Fruit fly (Drosophila melanogaster): ENCODE results near the gene CG12971.

Gene CG12971

dm6 chr3L:21385699-21386098, 29.4 kb upstream of the CG12971 start (continued):
- TF ChIP-seq Meics (GFP tag; optimal IDR thresholded peaks at IDR 0.05) (peak; percentile 21), CG4424 (GFP tag; optimal IDR thresholded peaks at IDR 0.05) (peak; percentile 27), yki (optimal IDR thresholded peaks at IDR 0.05) (no peak), Ptx1 (GFP tag; IDR thresholded peaks at IDR 0.05) (0 out of 2 replicates have a peak, but pooled peaks have one; percentile 14), Ada2b (GFP tag; IDR thresholded peaks at IDR 0.05) (0 out of 2 replicates have a peak, but pooled peaks have one; percentile 19), Hr51 (GFP tag; optimal IDR thresholded peaks at IDR 0.05) (peak in 1 of 2 experiments; percentile 54), Xbp1 (GFP tag; optimal IDR thresholded peaks at IDR 0.05) (peak; percentile 0), unpg (GFP tag; optimal IDR thresholded peaks at IDR 0.05) (peak; percentile 54), az2 (GFP tag; optimal IDR thresholded peaks at IDR 0.05) (peak; percentile 14), dimm (GFP tag; IDR thresholded peaks at IDR 0.05) (no peak), CG2712 (tag; optimal IDR thresholded peaks at IDR 0.05) (peak; percentile 39), HHEX (GFP tag; optimal IDR thresholded peaks at IDR 0.05) (no peak), CG6765 (GFP tag; optimal IDR thresholded peaks at IDR 0.05) (no peak), Atf3 (GFP tag; optimal IDR thresholded peaks at IDR 0.05) (no peak), CG7839 (tag; optimal IDR thresholded peaks at IDR 0.05) (peak; percentile 52), Fer1 (GFP tag; optimal IDR thresholded peaks at IDR 0.05) (peak; percentile 30), CoRest (tag; optimal IDR thresholded peaks at IDR 0.05) (peak; percentile 24), Blimp-1 (GFP tag; optimal IDR thresholded peaks at IDR 0.05) (peak; percentile 25), CG31388 (GFP tag; optimal IDR thresholded peaks at IDR 0.05) (no peak), CG11504 (tag; optimal IDR thresholded peaks at IDR 0.05) (peak; percentile 58), CG13424 (tag; optimal IDR thresholded peaks at IDR 0.05) (peak; percentile 31), bowl (GFP tag; IDR thresholded peaks at IDR 0.05) (no peak), nmo (GFP tag; optimal IDR thresholded peaks at IDR 0.05) (peak; percentile 37), CG12942 (GFP tag; optimal IDR thresholded peaks at IDR 0.05) (no peak), row (GFP tag; IDR thresholded peaks at IDR 0.05) (peak; percentile 32; the same call in 1 of the 3 replicates), dmrt99B (tag; optimal IDR thresholded peaks at IDR 0.05) (peak; percentile 53), fd64A (GFP tag; optimal IDR thresholded peaks at IDR 0.05) (no peak), stc (GFP tag; IDR thresholded peaks at IDR 0.05) (no peak), CG18262 (tag; optimal IDR thresholded peaks at IDR 0.05) (peak; percentile 11), crp (GFP tag; optimal IDR thresholded peaks at IDR 0.05) (no peak), CG7963 (GFP tag; IDR thresholded peaks at IDR 0.05; ENCODE audit: partially characterized antibody) (no peak), gem (tag; optimal IDR thresholded peaks at IDR 0.05) (peak; percentile 66), CG13775 (GFP tag; optimal IDR thresholded peaks at IDR 0.05) (no peak), phol (tag; optimal IDR thresholded peaks at IDR 0.05) (peak; percentile 27), da (GFP tag; optimal IDR thresholded peaks at IDR 0.05) (no peak), CG3281 (GFP tag; optimal IDR thresholded peaks at IDR 0.05) (peak; percentile 26), org-1 (GFP tag; optimal IDR thresholded peaks at IDR 0.05) (no peak)

- no peak for TF ChIP-seq otp (GFP tag; IDR thresholded peaks at IDR 0.05)
- TF ChIP-seq CG18764 (GFP tag; optimal IDR thresholded peaks at IDR 0.05), result no peak
- TF ChIP-seq disco-r (GFP tag; optimal IDR thresholded peaks at IDR 0.05), result no peak
- no peak for TF ChIP-seq eve (GFP tag; optimal IDR thresholded peaks at IDR 0.05)
- no peak for TF ChIP-seq vfl (GFP tag; optimal IDR thresholded peaks at IDR 0.05)
- TF ChIP-seq Pdp1 (GFP tag; optimal IDR thresholded peaks at IDR 0.05), result no peak
- TF ChIP-seq D19B (GFP tag; optimal IDR thresholded peaks at IDR 0.05), result no peak
- peak; percentile 8; the same call in 1 of the 3 replicates for TF ChIP-seq row (GFP tag; IDR thresholded peaks at IDR 0.05)
- no peak for TF ChIP-seq NFAT (GFP tag; IDR thresholded peaks at IDR 0.05)
- TF ChIP-seq mld (GFP tag; IDR thresholded peaks at IDR 0.05; ENCODE audit: partially characterized antibody), result no peak
- peak; percentile 8 for TF ChIP-seq CG15269 (tag; optimal IDR thresholded peaks at IDR 0.05)
- no peak for TF ChIP-seq CG18011 (GFP tag; optimal IDR thresholded peaks at IDR 0.05)
- no peak for TF ChIP-seq Lim3 (GFP tag; IDR thresholded peaks at IDR 0.05)
- no peak for TF ChIP-seq dati (GFP tag; IDR thresholded peaks at IDR 0.05)
- TF ChIP-seq CG8765 (GFP tag; IDR thresholded peaks at IDR 0.05), result no peak
- no peak for TF ChIP-seq CG18262 (tag; optimal IDR thresholded peaks at IDR 0.05)
- no peak for TF ChIP-seq z (GFP tag; IDR thresholded peaks at IDR 0.05)
Measured at dm6 chr3L:21383440-21383839, 27.1 kb upstream of the CG12971 start.
